Worm (Caenorhabditis elegans) whole organism, L1 larva: ENCODE results near the gene sec-6.

Source experiments
- C34B4.2 ChIP-seq: sonication (generic microtip); optimal IDR thresholded peaks from 2 replicates; lab custom pipeline; 2017; ENCODE audit warnings: mild to moderate bottlenecking, missing genetic modification characterization, missing compliant biosample characterization
- Y116A8C.19 ChIP-seq: sonication (generic microtip); optimal IDR thresholded peaks from 2 replicates; lab custom pipeline; 2016; ENCODE audit warnings: missing compliant biosample characterization, missing genetic modification characterization, borderline replicate concordance
- blmp-1 ChIP-seq: fragments of 150-350 bp; optimal IDR thresholded peaks from 2 replicates; lab custom pipeline; 2014; ENCODE audit warnings: missing biosample characterization, missing genetic modification characterization
- ceh-8 ChIP-seq: fragments of 200-800 bp; sonication (Bioruptor generic); optimal IDR thresholded peaks from 2 replicates; lab custom pipeline; 2018; ENCODE audit warnings: mild to moderate bottlenecking, missing genetic modification characterization, moderate library complexity, missing compliant biosample characterization
- ceh-82 ChIP-seq, 3 experiments: fragments of 150-350 bp in 1 of 3; sonication (generic microtip) in 2 of 3; optimal IDR thresholded peaks; 2 replicates each; lab custom pipeline; 2014 to 2017; ENCODE audit warnings: missing biosample characterization in 3 of 3, missing genetic modification characterization in 3 of 3
- ces-1 ChIP-seq: fragments of 150-350 bp; optimal IDR thresholded peaks from 2 replicates; lab custom pipeline; 2014; ENCODE audit warnings: missing biosample characterization, missing genetic modification reagents, missing genetic modification characterization
- dpl-1 ChIP-seq, 3 experiments: fragments of 150-350 bp in 2 of 3; sonication (generic microtip) in 1 of 3; optimal IDR thresholded peaks; 2 replicates each; lab custom pipeline; 2014 to 2017; ENCODE audit warnings: missing biosample characterization in 3 of 3, missing genetic modification characterization in 3 of 3, missing genetic modification reagents in 3 of 3
- dsc-1 ChIP-seq: sonication (generic microtip); optimal IDR thresholded peaks from 2 replicates; lab custom pipeline; 2016; ENCODE audit warnings: mild to moderate bottlenecking, missing genetic modification characterization, missing compliant biosample characterization
- efl-1 ChIP-seq, 4 experiments: fragments of 150-350 bp; optimal IDR thresholded peaks in 3 of 4; peaks in 1 of 4; 1 replicate in 1 of 4; 2 replicates in 3 of 4; lab custom pipeline; 2014; ENCODE audit warnings: missing biosample characterization in 2 of 4, missing genetic modification characterization in 2 of 4, missing genetic modification reagents in 2 of 4
- egl-13 ChIP-seq: sonication (generic microtip); optimal IDR thresholded peaks from 2 replicates; lab custom pipeline; 2016; ENCODE audit warnings: missing genotype, missing genetic modification reagents, missing genetic modification characterization, missing compliant biosample characterization
- elt-2 ChIP-seq: sonication (generic microtip); optimal IDR thresholded peaks from 2 replicates; lab custom pipeline; 2016; ENCODE audit warnings: missing genetic modification characterization, mild to moderate bottlenecking, inconsistent platforms, missing compliant biosample characterization, missing genetic modification reagents
- elt-3 ChIP-seq, 6 experiments: fragments of 150-350 bp in 1 of 6; sonication (generic microtip); optimal IDR thresholded peaks; 2 replicates each; lab custom pipeline; 2017 to 2018; ENCODE audit warnings: missing biosample characterization in 6 of 6, missing genetic modification characterization in 6 of 6, inconsistent platforms in 1 of 6
- ets-5 ChIP-seq: fragments of 200-800 bp; sonication (Bioruptor generic); IDR thresholded peaks from 2 replicates; pipeline ENCODE4 v1.3.6; 2022; ENCODE audit warnings: missing genetic modification characterization, missing compliant biosample characterization
- fkh-10 ChIP-seq: sonication (generic microtip); optimal IDR thresholded peaks from 2 replicates; lab custom pipeline; 2017; ENCODE audit warnings: missing biosample characterization, missing genetic modification reagents, missing genetic modification characterization
- fkh-4 ChIP-seq: sonication (generic microtip); optimal IDR thresholded peaks from 2 replicates; lab custom pipeline; 2016; ENCODE audit warnings: missing compliant biosample characterization, missing genetic modification characterization, borderline replicate concordance
- fkh-8 ChIP-seq: sonication (generic microtip); optimal IDR thresholded peaks from 2 replicates; lab custom pipeline; 2016; ENCODE audit warnings: mild to moderate bottlenecking, missing genetic modification characterization, missing compliant biosample characterization
- fos-1 ChIP-seq: fragments of 150-350 bp; optimal IDR thresholded peaks from 2 replicates; lab custom pipeline; 2014; ENCODE audit warnings: missing biosample characterization, missing genetic modification characterization
- grh-1 ChIP-seq: fragments of 200-800 bp; sonication (Bioruptor generic); IDR thresholded peaks from 2 replicates; pipeline ENCODE4 v1.3.6; 2022; ENCODE audit warnings: missing genetic modification reagents, missing genetic modification characterization, missing compliant biosample characterization
- hpl-2 ChIP-seq: fragments of 150-350 bp; optimal IDR thresholded peaks from 2 replicates; lab custom pipeline; 2014; ENCODE audit warnings: missing biosample characterization, missing genetic modification reagents, missing genetic modification characterization
- irx-1 ChIP-seq: sonication (generic microtip); optimal IDR thresholded peaks from 2 replicates; lab custom pipeline; 2016; ENCODE audit warnings: missing genetic modification characterization, missing compliant biosample characterization
- lin-13 ChIP-seq: fragments of 150-350 bp; optimal IDR thresholded peaks from 2 replicates; lab custom pipeline; 2014; ENCODE audit warnings: missing biosample characterization, missing genetic modification reagents, missing genetic modification characterization
- lin-14 ChIP-seq: fragments of 200-800 bp; sonication (Bioruptor generic); optimal IDR thresholded peaks from 2 replicates; lab custom pipeline; 2018; ENCODE audit warnings: mild to moderate bottlenecking, missing genetic modification characterization, moderate library complexity, missing compliant biosample characterization
- lin-35 ChIP-seq, 2 experiments: fragments of 150-350 bp; optimal IDR thresholded peaks; 2 replicates each; lab custom pipeline; 2014; ENCODE audit warnings: missing biosample characterization in 2 of 2, missing genetic modification characterization in 2 of 2, missing genetic modification reagents in 2 of 2
- lsy-2 ChIP-seq, 2 experiments: fragments of 150-350 bp; optimal IDR thresholded peaks; 2 replicates each; lab custom pipeline; 2014; ENCODE audit warnings: missing biosample characterization in 2 of 2, missing genetic modification characterization in 2 of 2
- mab-9 ChIP-seq: fragments of 200-800 bp; sonication (Bioruptor generic); IDR thresholded peaks from 2 replicates; pipeline ENCODE4 v1.3.6; 2022; ENCODE audit warnings: missing genetic modification reagents, missing genetic modification characterization, missing compliant biosample characterization
- mdl-1 ChIP-seq, 2 experiments: fragments of 150-350 bp; optimal IDR thresholded peaks; 2 replicates each; lab custom pipeline; 2014 to 2017; ENCODE audit warnings: missing biosample characterization in 2 of 2, missing genetic modification characterization in 2 of 2, inconsistent platforms in 1 of 2
- mef-2 ChIP-seq: fragments of 150-350 bp; optimal IDR thresholded peaks from 2 replicates; lab custom pipeline; 2014; ENCODE audit warnings: missing biosample characterization, missing genetic modification characterization
- mep-1 ChIP-seq: fragments of 150-350 bp; optimal IDR thresholded peaks from 2 replicates; lab custom pipeline; 2014; ENCODE audit warnings: missing biosample characterization, missing genetic modification characterization
- nhr-12 ChIP-seq: sonication (generic microtip); optimal IDR thresholded peaks from 2 replicates; lab custom pipeline; 2017; ENCODE audit warnings: missing biosample characterization, missing genetic modification characterization
- nhr-19 ChIP-seq: fragments of 200-800 bp; sonication (Bioruptor generic); conservative IDR thresholded peaks from 2 replicates; pipeline ENCODE4 v1.3.6; 2022; ENCODE audit warnings: missing genetic modification characterization, missing compliant biosample characterization
- nhr-20 ChIP-seq: sonication (generic microtip); optimal IDR thresholded peaks from 2 replicates; lab custom pipeline; 2016; ENCODE audit warnings: mild to moderate bottlenecking, missing genetic modification characterization, missing compliant biosample characterization
- nhr-237 ChIP-seq: fragments of 150-350 bp; optimal IDR thresholded peaks from 2 replicates; lab custom pipeline; 2014; ENCODE audit warnings: missing biosample characterization, missing genetic modification characterization
- nhr-71 ChIP-seq: sonication (generic microtip); optimal IDR thresholded peaks from 2 replicates; lab custom pipeline; 2016; ENCODE audit warnings: mild to moderate bottlenecking, missing genetic modification characterization, moderate library complexity, missing compliant biosample characterization
- nhr-77 ChIP-seq: fragments of 150-350 bp; optimal IDR thresholded peaks from 2 replicates; lab custom pipeline; 2014; ENCODE audit warnings: missing biosample characterization, missing genetic modification characterization
- nhr-84 ChIP-seq: sonication (generic microtip); optimal IDR thresholded peaks from 2 replicates; lab custom pipeline; 2017; ENCODE audit warnings: missing biosample characterization, missing genetic modification characterization
- nhr-85 ChIP-seq: sonication (generic microtip); peaks from one replicate; lab custom pipeline; 2016; ENCODE audit warnings: missing genetic modification characterization, inconsistent platforms, missing compliant biosample characterization
- nhr-90 ChIP-seq: sonication (generic microtip); optimal IDR thresholded peaks from 2 replicates; lab custom pipeline; 2016; ENCODE audit warnings: mild to moderate bottlenecking, missing genetic modification characterization, missing compliant biosample characterization; ENCODE audit not compliant: poor library complexity
- pag-3 ChIP-seq: sonication (generic microtip); optimal IDR thresholded peaks from 2 replicates; lab custom pipeline; 2017; ENCODE audit warnings: missing genetic modification characterization, mild to moderate bottlenecking, missing compliant biosample characterization, antibody characterized with exemption, borderline replicate concordance; ENCODE audit not compliant: insufficient read depth
- skn-1 ChIP-seq: fragments of 150-350 bp; optimal IDR thresholded peaks from 2 replicates; lab custom pipeline; 2014; ENCODE audit warnings: missing biosample characterization, missing genetic modification characterization
- snpc-4 ChIP-seq: fragments of 150-350 bp; optimal IDR thresholded peaks from 2 replicates; lab custom pipeline; 2014; ENCODE audit warnings: missing biosample characterization, missing genetic modification characterization
- snu-23 ChIP-seq: sonication (generic microtip); optimal IDR thresholded peaks from 2 replicates; lab custom pipeline; 2016; ENCODE audit warnings: missing genetic modification characterization, missing compliant biosample characterization
- sox-4 ChIP-seq: sonication (generic microtip); optimal IDR thresholded peaks from 2 replicates; lab custom pipeline; 2016; ENCODE audit warnings: missing genetic modification characterization, missing compliant biosample characterization
- sup-37 ChIP-seq: fragments of 200-800 bp; sonication (Bioruptor generic); optimal IDR thresholded peaks from 2 replicates; lab custom pipeline; 2018; ENCODE audit warnings: mild to moderate bottlenecking, missing genetic modification characterization, missing compliant biosample characterization
- swsn-7 ChIP-seq: sonication (generic microtip); optimal IDR thresholded peaks from 2 replicates; lab custom pipeline; 2016; ENCODE audit warnings: missing genetic modification characterization, missing compliant biosample characterization
- unc-86 ChIP-seq: sonication (generic microtip); optimal IDR thresholded peaks from 2 replicates; lab custom pipeline; 2016; ENCODE audit warnings: missing genetic modification characterization, missing compliant biosample characterization
- vab-15 ChIP-seq: sonication (generic microtip); optimal IDR thresholded peaks from 2 replicates; lab custom pipeline; 2017; ENCODE audit warnings: missing genotype, mild to moderate bottlenecking, missing genetic modification characterization, missing compliant biosample characterization
- zag-1 ChIP-seq: fragments of 150-350 bp; optimal IDR thresholded peaks from 2 replicates; lab custom pipeline; 2014; ENCODE audit warnings: missing biosample characterization, missing genetic modification characterization
- zip-4 ChIP-seq: fragments of 200-800 bp; sonication (Bioruptor generic); optimal IDR thresholded peaks from 2 replicates; lab custom pipeline; 2018; ENCODE audit warnings: mild to moderate bottlenecking, missing genetic modification characterization, moderate library complexity, missing compliant biosample characterization

Gene sec-6

ce11 chrII:5320205-5320951 lies 39.0 kb upstream of the sec-6 start:
- TF ChIP-seq nhr-85 (tag; lab: Kevin White, UChicago) = peak; percentile 91
- TF ChIP-seq ceh-8 (GFP tag; lab: Kevin White, UChicago) = peak; percentile 4
- TF ChIP-seq grh-1 = 0 out of 2 replicates have a peak, but pooled peaks have one; percentile 25
- peak in 1 of 3 experiments; percentile 1 for TF ChIP-seq ceh-82 (tag; optimal IDR thresholded peaks at IDR 0.05; lab: Kevin White, UChicago)
- peak; percentile 93 for TF ChIP-seq nhr-77 (tag; lab: Kevin White, UChicago)
- TF ChIP-seq nhr-237 = peak; percentile 47
- no peak for TF ChIP-seq ets-5
- TF ChIP-seq sup-37 (GFP tag; lab: Kevin White, UChicago) = no peak
- TF ChIP-seq snu-23 = peak; percentile 63
- peak; percentile 51 for TF ChIP-seq mep-1
- peak; percentile 69 for TF ChIP-seq dsc-1 (tag; lab: Kevin White, UChicago)
- no peak for TF ChIP-seq zag-1 (tag; lab: Kevin White, UChicago)
- peak; percentile 47 for TF ChIP-seq nhr-20 (tag; lab: Kevin White, UChicago)
- TF ChIP-seq elt-3 (tag; optimal IDR thresholded peaks at IDR 0.05; lab: Kevin White, UChicago) = peak in 3 of 6 experiments; percentile 70 to 82 (median 75)
- TF ChIP-seq lin-35 (GFP tag; optimal IDR thresholded peaks at IDR 0.05; lab: Kevin White, UChicago) = peak in 1 of 2 experiments; percentile 57
- TF ChIP-seq nhr-71 (tag; lab: Kevin White, UChicago) = peak; percentile 49
- no peak for TF ChIP-seq nhr-12 (tag; lab: Kevin White, UChicago)
- peak; percentile 4 for TF ChIP-seq fkh-4 (tag; lab: Kevin White, UChicago)
- TF ChIP-seq lin-14 (GFP tag; lab: Kevin White, UChicago) = peak; percentile 70
- TF ChIP-seq swsn-7 (tag; lab: Kevin White, UChicago) = peak; percentile 7
- TF ChIP-seq zip-4 = peak; percentile 32
- TF ChIP-seq lsy-2 (tag; optimal IDR thresholded peaks at IDR 0.05; lab: Kevin White, UChicago) = peak in 1 of 2 experiments; percentile 44
- peak; percentile 2 for TF ChIP-seq snpc-4 (tag; lab: Kevin White, UChicago)
- TF ChIP-seq dpl-1 (GFP tag; optimal IDR thresholded peaks at IDR 0.05; lab: Kevin White, UChicago) = peak in 1 of 3 experiments; percentile 23
- no peak for TF ChIP-seq nhr-84 (tag; lab: Kevin White, UChicago)
- no peak for TF ChIP-seq unc-86
- no peak for TF ChIP-seq fos-1 (tag; lab: Kevin White, UChicago)
- TF ChIP-seq egl-13 (tag; lab: Kevin White, UChicago) = no peak
- TF ChIP-seq mdl-1 (tag; optimal IDR thresholded peaks at IDR 0.05; lab: Kevin White, UChicago) = no peak
- TF ChIP-seq elt-2 (tag; lab: Kevin White, UChicago) = peak; percentile 58
- TF ChIP-seq lin-13 = no peak
- no peak for TF ChIP-seq irx-1
- peak; percentile 32 for TF ChIP-seq blmp-1
- TF ChIP-seq pag-3 = no peak
- peak; percentile 2 to 22 for TF ChIP-seq efl-1 (optimal IDR thresholded peaks at IDR 0.05; lab: Kevin White, UChicago)
- TF ChIP-seq efl-1 (GFP tag; optimal IDR thresholded peaks at IDR 0.05 in 1 of 2; lab: Kevin White, UChicago) = peak in 1 of 2 experiments; percentile 53

ce11 chrII:5321718-5322286 lies 37.5 kb upstream of the sec-6 start:
- TF ChIP-seq mab-9 (GFP tag; lab: Robert Waterston, UW) = no peak
- peak; percentile 72 for TF ChIP-seq nhr-19 (GFP tag; lab: Robert Waterston, UW)
- no peak for TF ChIP-seq ces-1 (GFP tag; lab: Kevin White, UChicago)
- TF ChIP-seq egl-13 (tag; lab: Kevin White, UChicago) = no peak
- TF ChIP-seq nhr-85 (tag; lab: Kevin White, UChicago) = peak; percentile 100
- TF ChIP-seq fkh-10 (GFP tag; lab: Kevin White, UChicago) = no peak
- TF ChIP-seq snu-23 = peak; percentile 76
- TF ChIP-seq elt-3 (tag; optimal IDR thresholded peaks at IDR 0.05; lab: Kevin White, UChicago) = peak in 5 of 6 experiments; percentile 36 to 92 (median 65)
- no peak for TF ChIP-seq mef-2
- TF ChIP-seq mep-1 = no peak
- TF ChIP-seq sox-4 = no peak
- no peak for TF ChIP-seq fkh-8 (tag; lab: Kevin White, UChicago)
- peak; percentile 60 for TF ChIP-seq ceh-8 (GFP tag; lab: Kevin White, UChicago)
- TF ChIP-seq nhr-77 (tag; lab: Kevin White, UChicago) = peak; percentile 66
- peak; percentile 77 for TF ChIP-seq nhr-90
- TF ChIP-seq hpl-2 (GFP tag; lab: Kevin White, UChicago) = peak; percentile 18
- TF ChIP-seq elt-2 (tag; lab: Kevin White, UChicago) = peak; percentile 87
- no peak for TF ChIP-seq C34B4.2 (tag; lab: Kevin White, UChicago)
- TF ChIP-seq Y116A8C.19 (tag; lab: Kevin White, UChicago) = no peak
- peak; percentile 39 for TF ChIP-seq skn-1 (tag; lab: Kevin White, UChicago)
- peak; percentile 90 for TF ChIP-seq grh-1
- peak; percentile 4 for TF ChIP-seq vab-15
